Worm (Caenorhabditis elegans) whole organism, L1 larva: ENCODE data around the gene rab-19.
A peak's percentile ranks its signal among the peaks of the same experiment; 100 is the strongest.

ENCODE experiments used
- dpl-1 ChIP-seq, 3 experiments: fragments of 150-350 bp in 2 of 3; sonication (generic microtip) in 1 of 3; optimal IDR thresholded peaks; 2 replicates each; lab custom pipeline; 2014 to 2017; ENCODE audit warnings: missing biosample characterization in 3 of 3, missing genetic modification characterization in 3 of 3, missing genetic modification reagents in 3 of 3
- dsc-1 ChIP-seq: sonication (generic microtip); optimal IDR thresholded peaks from 2 replicates; lab custom pipeline; 2016; ENCODE audit warnings: mild to moderate bottlenecking, missing genetic modification characterization, missing compliant biosample characterization
- efl-1 ChIP-seq, 4 experiments: fragments of 150-350 bp; optimal IDR thresholded peaks in 3 of 4; peaks in 1 of 4; 1 replicate in 1 of 4; 2 replicates in 3 of 4; lab custom pipeline; 2014; ENCODE audit warnings: missing biosample characterization in 2 of 4, missing genetic modification characterization in 2 of 4, missing genetic modification reagents in 2 of 4
- lin-35 ChIP-seq, 2 experiments: fragments of 150-350 bp; optimal IDR thresholded peaks; 2 replicates each; lab custom pipeline; 2014; ENCODE audit warnings: missing biosample characterization in 2 of 2, missing genetic modification characterization in 2 of 2, missing genetic modification reagents in 2 of 2
- lir-3 ChIP-seq: sonication (generic microtip); optimal IDR thresholded peaks from 2 replicates; lab custom pipeline; 2016; ENCODE audit warnings: mild to moderate bottlenecking, missing genetic modification characterization, moderate library complexity, missing compliant biosample characterization; ENCODE audit not compliant: poor library complexity

rab-19 gene

DNA sequence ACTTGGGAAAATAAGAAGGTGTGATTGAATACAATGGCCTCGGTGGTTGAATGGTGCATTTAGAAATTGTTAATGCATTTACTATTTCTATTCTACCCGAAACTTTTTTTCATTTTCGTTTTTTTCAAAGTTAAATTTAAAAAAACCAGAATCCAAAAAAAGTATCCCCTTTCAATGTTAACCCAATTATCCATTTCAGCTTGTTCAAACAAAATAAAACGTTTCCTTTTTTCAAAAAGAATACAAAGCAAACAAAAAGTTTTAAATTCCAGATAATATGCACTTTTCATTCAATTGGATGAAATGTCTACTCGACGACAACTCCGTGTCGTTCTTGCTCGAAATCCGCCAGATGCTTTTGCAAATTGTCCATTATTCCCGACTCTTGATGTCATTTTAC is 41.6 kb downstream of the rab-19 start, which contains the start of gene W02A2.5:
W02A2.5 (plus strand) TSS at position 301 of the 400 bp plus-strand sequence.
- no peak for TF ChIP-seq dpl-1 (GFP tag; optimal IDR thresholded peaks at IDR 0.05; lab: Kevin White, UChicago)
- TF ChIP-seq efl-1 (optimal IDR thresholded peaks at IDR 0.05; lab: Kevin White, UChicago), result no peak
- peak in 1 of 2 experiments; percentile 43 for TF ChIP-seq efl-1 (GFP tag; optimal IDR thresholded peaks at IDR 0.05 in 1 of 2; lab: Kevin White, UChicago)

DNA sequence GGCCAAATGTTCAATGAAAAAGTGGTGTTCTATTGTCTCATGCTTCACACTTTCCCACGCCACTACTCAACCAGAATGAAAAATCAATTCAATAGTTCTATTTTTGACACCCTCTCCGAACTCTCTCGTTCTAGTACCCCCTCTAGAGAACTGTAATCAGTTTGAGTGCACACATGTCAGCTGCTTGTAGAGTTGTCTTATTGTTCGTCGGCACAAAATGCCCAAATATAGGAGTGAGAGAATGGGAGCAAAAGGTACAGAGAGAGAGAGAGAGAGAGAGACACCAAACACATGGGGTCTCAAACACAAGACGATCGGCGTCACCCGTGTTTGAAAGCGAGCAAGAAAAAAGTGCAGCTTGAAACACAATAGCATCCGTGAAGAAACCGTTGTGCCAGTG is 49.9 kb downstream of the rab-19 start:
- no peak for TF ChIP-seq dsc-1 (tag; lab: Kevin White, UChicago)
- no peak for TF ChIP-seq lir-3
- TF ChIP-seq lin-35 (GFP tag; optimal IDR thresholded peaks at IDR 0.05; lab: Kevin White, UChicago), result peak in 1 of 2 experiments; percentile 29
